Fruit fly (Drosophila melanogaster) whole organism, embryonic: Measurements from ENCODE around the gene CG15891.

Source experiments
- Abd-B ChIP-seq: fragments of 200-800 bp; sonication (Bioruptor generic); optimal IDR thresholded peaks from 2 replicates; lab custom pipeline; 2018; ENCODE audit warnings: missing biosample characterization, mild to moderate bottlenecking, missing genetic modification characterization, moderate library complexity
- CG1024 ChIP-seq: fragments of 200-800 bp; sonication (Bioruptor generic); IDR thresholded peaks from 2 replicates; pipeline ENCODE4 v1.3.6; 2022; ENCODE audit warnings: missing biosample characterization, missing genetic modification characterization
- CG11085 ChIP-seq: fragments of 200-800 bp; sonication (Bioruptor generic); IDR thresholded peaks from 2 replicates; pipeline ENCODE4 v1.3.6; 2022; ENCODE audit warnings: missing biosample characterization, missing genetic modification characterization
- CG11695 ChIP-seq: fragments of 200-800 bp; sonication (Bioruptor generic); IDR thresholded peaks from 3 replicates; pipeline ENCODE4 v1.3.6; 2022; ENCODE audit warnings: missing biosample characterization, missing genetic modification characterization
- CG13775 ChIP-seq: fragments of 200-800 bp; sonication (Bioruptor generic); optimal IDR thresholded peaks from 3 replicates; lab custom pipeline; 2017; ENCODE audit warnings: missing biosample characterization, mild to moderate bottlenecking, missing genetic modification characterization
- CG1602 ChIP-seq: fragments of 200-800 bp; sonication (Bioruptor generic); optimal IDR thresholded peaks from 3 replicates; lab custom pipeline; 2016; ENCODE audit warnings: missing biosample characterization, missing genetic modification characterization
- CG16779 ChIP-seq: fragments of 200-800 bp; sonication (Bioruptor generic); IDR thresholded peaks from 2 replicates; pipeline ENCODE4 v1.3.6; 2022; ENCODE audit warnings: missing biosample characterization, missing genetic modification characterization
- CG17186 ChIP-seq: fragments of 200-800 bp; sonication (Bioruptor generic); optimal IDR thresholded peaks from 3 replicates; lab custom pipeline; 2017; ENCODE audit warnings: missing biosample characterization, missing genetic modification reagents, missing genetic modification characterization
- CG17912 ChIP-seq: fragments of 200-800 bp; sonication (Bioruptor generic); optimal IDR thresholded peaks from 2 replicates; lab custom pipeline; 2018; ENCODE audit warnings: missing biosample characterization, mild to moderate bottlenecking, missing genetic modification characterization
- CG2678 ChIP-seq: fragments of 200-800 bp; sonication (Bioruptor generic); optimal IDR thresholded peaks from 3 replicates; lab custom pipeline; 2019; ENCODE audit warnings: missing biosample characterization, mild to moderate bottlenecking, missing genetic modification characterization, moderate library complexity
- CG4854 ChIP-seq: fragments of 200-800 bp; sonication (Bioruptor generic); optimal IDR thresholded peaks from 2 replicates; lab custom pipeline; 2016; ENCODE audit warnings: missing biosample characterization, missing genetic modification characterization, inconsistent platforms
- CG5953 ChIP-seq: fragments of 200-800 bp; sonication (Bioruptor generic); IDR thresholded peaks from 2 replicates; pipeline ENCODE4 v1.3.6; 2022; ENCODE audit warnings: missing biosample characterization, missing genetic modification characterization
- CG7271 ChIP-seq: fragments of 200-800 bp; sonication (Bioruptor generic); optimal IDR thresholded peaks from 2 replicates; lab custom pipeline; 2018; ENCODE audit warnings: missing biosample characterization, mild to moderate bottlenecking, missing genetic modification characterization, moderate library complexity
- CG7987 ChIP-seq: fragments of 200-800 bp; sonication (Bioruptor generic); optimal IDR thresholded peaks from 2 replicates; lab custom pipeline; 2018; ENCODE audit warnings: missing biosample characterization, mild to moderate bottlenecking, missing genetic modification characterization, moderate library complexity
- CG9215 ChIP-seq: fragments of 200-800 bp; sonication (Bioruptor generic); IDR thresholded peaks from 2 replicates; pipeline ENCODE4 v1.3.6; 2022; ENCODE audit warnings: missing biosample characterization, missing genetic modification characterization
- CG9437 ChIP-seq: fragments of 200-800 bp; sonication (Bioruptor generic); optimal IDR thresholded peaks from 2 replicates; lab custom pipeline; 2018; ENCODE audit warnings: missing biosample characterization, mild to moderate bottlenecking, missing genetic modification characterization
- CHES-1-like ChIP-seq: fragments of 200-800 bp; sonication (Bioruptor generic); optimal IDR thresholded peaks from 2 replicates; lab custom pipeline; 2016; ENCODE audit warnings: missing biosample characterization, missing genetic modification characterization
- CTCF ChIP-seq: fragments of 200-800 bp; sonication (Bioruptor generic); optimal IDR thresholded peaks from 2 replicates; lab custom pipeline; 2017; ENCODE audit warnings: missing biosample characterization, mild to moderate bottlenecking, missing genetic modification characterization, moderate library complexity
- Dll ChIP-seq: fragments of 200-800 bp; sonication (Bioruptor generic); IDR thresholded peaks from 4 replicates; pipeline ENCODE4 v1.3.6; 2022; ENCODE audit warnings: missing biosample characterization, missing genetic modification characterization; ENCODE audit not compliant: partially characterized antibody
- ERR ChIP-seq: fragments of 200-800 bp; sonication (Bioruptor generic); optimal IDR thresholded peaks from 2 replicates; lab custom pipeline; 2016; ENCODE audit warnings: missing biosample characterization, missing genetic modification characterization
- Gsc ChIP-seq: fragments of 200-800 bp; sonication (Bioruptor generic); IDR thresholded peaks from 2 replicates; pipeline ENCODE4 v1.3.6; 2022; ENCODE audit warnings: missing biosample characterization, missing genetic modification characterization
- H15 ChIP-seq: fragments of 200-800 bp; sonication (Bioruptor generic); IDR thresholded peaks from 3 replicates; pipeline ENCODE4 v1.3.6; 2022; ENCODE audit warnings: missing biosample characterization, missing genetic modification characterization
- HmgD ChIP-seq: fragments of 200-800 bp; sonication (Bioruptor generic); optimal IDR thresholded peaks from 3 replicates; lab custom pipeline; 2016; ENCODE audit warnings: missing biosample characterization, missing genetic modification characterization
- Hmx ChIP-seq: fragments of 200-800 bp; sonication (Bioruptor generic); optimal IDR thresholded peaks from 2 replicates; lab custom pipeline; 2016; ENCODE audit warnings: missing biosample characterization, missing genetic modification characterization
- Hr78 ChIP-seq, 2 experiments: fragments of 200-800 bp in 1 of 2; fragments of >200 bp in 1 of 2; sonication (Bioruptor generic) in 1 of 2; optimal IDR thresholded peaks; 2 replicates each; lab custom pipeline; 2017 to 2019; ENCODE audit warnings: missing biosample characterization in 2 of 2, missing genetic modification characterization in 2 of 2, mild to moderate bottlenecking in 1 of 2, moderate library complexity in 1 of 2
- Hsf ChIP-seq: fragments of 200-800 bp; sonication (Bioruptor generic); optimal IDR thresholded peaks from 3 replicates; lab custom pipeline; 2016; ENCODE audit warnings: missing biosample characterization, missing genetic modification characterization
- Myb ChIP-seq: fragments of 200-800 bp; sonication (Bioruptor generic); optimal IDR thresholded peaks from 2 replicates; lab custom pipeline; 2016; ENCODE audit warnings: missing biosample characterization, missing genetic modification characterization
- Six4 ChIP-seq: fragments of 200-800 bp; sonication (Bioruptor generic); optimal IDR thresholded peaks from 2 replicates; lab custom pipeline; 2016; ENCODE audit warnings: missing biosample characterization, missing genetic modification characterization
- Stat92E ChIP-seq, 3 experiments: fragments of >200 bp in 2 of 3; fragments of 200-800 bp in 1 of 3; sonication (Bioruptor generic) in 1 of 3; optimal IDR thresholded peaks; 2 replicates each; lab custom pipeline; 2017 to 2019; ENCODE audit warnings: missing biosample characterization in 3 of 3, missing genetic modification characterization in 3 of 3, mild to moderate bottlenecking in 1 of 3, moderate library complexity in 1 of 3
- btn ChIP-seq: fragments of 200-800 bp; sonication (Bioruptor generic); optimal IDR thresholded peaks from 2 replicates; lab custom pipeline; 2016; ENCODE audit warnings: missing biosample characterization, missing genetic modification characterization
- dan ChIP-seq: fragments of 200-800 bp; sonication (Bioruptor generic); IDR thresholded peaks from 2 replicates; pipeline ENCODE4 v1.3.6; 2022; ENCODE audit warnings: missing biosample characterization, missing genetic modification characterization
- ems ChIP-seq: fragments of 200-800 bp; sonication (Bioruptor generic); optimal IDR thresholded peaks from 3 replicates; lab custom pipeline; 2016; ENCODE audit warnings: missing biosample characterization, missing genetic modification characterization
- hb ChIP-seq: fragments of 200-800 bp; sonication (Bioruptor generic); IDR thresholded peaks from 3 replicates; pipeline ENCODE4 v1.3.6; 2022; ENCODE audit warnings: missing biosample characterization, missing genetic modification characterization; ENCODE audit not compliant: partially characterized antibody
- hbn ChIP-seq: fragments of 200-800 bp; sonication (Bioruptor generic); IDR thresholded peaks from 2 replicates; pipeline ENCODE4 v1.3.6; 2022; ENCODE audit warnings: missing biosample characterization, missing genetic modification characterization; ENCODE audit not compliant: partially characterized antibody
- ind ChIP-seq: fragments of 200-800 bp; sonication (Bioruptor generic); optimal IDR thresholded peaks from 3 replicates; lab custom pipeline; 2016; ENCODE audit warnings: missing biosample characterization, missing genetic modification characterization
- lbe ChIP-seq: fragments of 200-800 bp; sonication (Bioruptor generic); optimal IDR thresholded peaks from 2 replicates; lab custom pipeline; 2016; ENCODE audit warnings: missing biosample characterization, mild to moderate bottlenecking, missing genetic modification characterization
- lmd ChIP-seq: fragments of 200-800 bp; sonication (Bioruptor generic); IDR thresholded peaks from 2 replicates; pipeline ENCODE4 v1.3.6; 2022; ENCODE audit warnings: missing biosample characterization, missing genetic modification characterization
- nerfin-1 ChIP-seq: fragments of 200-800 bp; sonication (Bioruptor generic); optimal IDR thresholded peaks from 3 replicates; lab custom pipeline; 2019; ENCODE audit warnings: missing biosample characterization, mild to moderate bottlenecking, missing genetic modification characterization, moderate library complexity
- odd ChIP-seq: fragments of 200-800 bp; sonication (Bioruptor generic); optimal IDR thresholded peaks from 2 replicates; lab custom pipeline; 2017; ENCODE audit warnings: missing biosample characterization, mild to moderate bottlenecking, missing genetic modification characterization
- p53 ChIP-seq: fragments of 200-800 bp; sonication (Bioruptor generic); optimal IDR thresholded peaks from 2 replicates; lab custom pipeline; 2016; ENCODE audit warnings: missing biosample characterization, missing genetic modification characterization
- scrt ChIP-seq: fragments of 200-800 bp; sonication (Bioruptor generic); optimal IDR thresholded peaks from 2 replicates; lab custom pipeline; 2018; ENCODE audit warnings: missing biosample characterization, mild to moderate bottlenecking, missing genetic modification characterization, moderate library complexity
- sd ChIP-seq: fragments of 200-800 bp; sonication (Bioruptor generic); optimal IDR thresholded peaks from 3 replicates; lab custom pipeline; 2018; ENCODE audit warnings: missing biosample characterization, mild to moderate bottlenecking, missing genetic modification characterization, moderate library complexity
- sisA ChIP-seq: fragments of 200-800 bp; sonication (Bioruptor generic); IDR thresholded peaks from 2 replicates; pipeline ENCODE4 v1.3.6; 2022; ENCODE audit warnings: missing biosample characterization, missing genetic modification characterization
- sna ChIP-seq: fragments of 200-800 bp; sonication (Bioruptor generic); IDR thresholded peaks from 2 replicates; pipeline ENCODE4 v1.3.6; 2022; ENCODE audit warnings: missing biosample characterization, missing genetic modification characterization; ENCODE audit not compliant: partially characterized antibody
- so ChIP-seq: fragments of 200-800 bp; sonication (Bioruptor generic); IDR thresholded peaks from 3 replicates; pipeline ENCODE4 v1.3.6; 2022; ENCODE audit warnings: missing biosample characterization, missing genetic modification characterization
- tin ChIP-seq: fragments of 200-800 bp; sonication (Bioruptor generic); optimal IDR thresholded peaks from 3 replicates; lab custom pipeline; 2016; ENCODE audit warnings: missing biosample characterization, missing genetic modification characterization
- tna ChIP-seq: fragments of 200-800 bp; sonication (Bioruptor generic); IDR thresholded peaks from 2 replicates; pipeline ENCODE4 v1.3.6; 2022; ENCODE audit warnings: missing biosample characterization, missing genetic modification characterization; ENCODE audit not compliant: partially characterized antibody
- tup ChIP-seq: fragments of 200-800 bp; sonication (Bioruptor generic); optimal IDR thresholded peaks from 2 replicates; lab custom pipeline; 2016; ENCODE audit warnings: missing biosample characterization, mild to moderate bottlenecking, missing genetic modification characterization, moderate library complexity
- vfl ChIP-seq: fragments of 200-800 bp; sonication (Bioruptor generic); optimal IDR thresholded peaks from 2 replicates; lab custom pipeline; 2016; ENCODE audit warnings: missing biosample characterization, missing genetic modification characterization
- vvl ChIP-seq: fragments of 200-800 bp; sonication (Bioruptor generic); IDR thresholded peaks from 2 replicates; pipeline ENCODE4 v1.3.6; 2022; ENCODE audit warnings: missing biosample characterization, missing genetic modification characterization

Gene CG15891

DNA sequence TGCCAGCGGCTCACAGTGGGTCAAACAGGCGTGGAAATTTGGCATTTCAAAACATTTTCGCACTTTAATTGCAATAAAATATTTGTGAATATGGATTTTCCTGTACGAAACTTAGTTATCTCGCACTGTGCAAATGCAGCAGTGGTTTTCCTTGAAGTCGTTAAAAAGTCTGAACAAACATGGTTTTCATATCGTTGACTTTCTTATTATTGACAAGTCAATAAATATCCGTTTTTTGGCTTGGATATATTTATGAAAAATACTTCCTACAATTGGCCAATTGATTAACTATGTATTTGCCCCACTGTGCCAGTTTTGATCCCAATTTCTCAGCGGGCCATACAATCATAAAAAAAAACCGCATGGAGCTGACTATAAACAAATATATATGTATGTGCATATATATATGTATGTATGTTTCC, 29.7 kb downstream of the CG15891 start (continued):
- TF ChIP-seq sd (tag; lab: Kevin White, UChicago), result peak; percentile 87
- TF ChIP-seq CTCF (GFP tag; lab: Kevin White, UChicago), result peak; percentile 72
- TF ChIP-seq CG7271 (tag; lab: Kevin White, UChicago), result peak; percentile 57
- peak; percentile 88 for TF ChIP-seq CG1024 (GFP tag; lab: Robert Waterston, UW)
- TF ChIP-seq odd (GFP tag; lab: Kevin White, UChicago), result peak; percentile 95
- TF ChIP-seq Hmx (GFP tag; lab: Kevin White, UChicago), result peak; percentile 69
- TF ChIP-seq ind, result peak; percentile 95
- peak; percentile 97 for TF ChIP-seq CG11695 (GFP tag; lab: Robert Waterston, UW)
- peak; percentile 69 for TF ChIP-seq lbe (GFP tag; lab: Kevin White, UChicago)
- TF ChIP-seq Abd-B, result peak; percentile 95
- TF ChIP-seq CG9215 (GFP tag; lab: Robert Waterston, UW), result peak; percentile 88
- TF ChIP-seq H15 (GFP tag; lab: Robert Waterston, UW), result peak; percentile 91
- TF ChIP-seq tup (GFP tag; lab: Kevin White, UChicago), result peak; percentile 78
- TF ChIP-seq Gsc (GFP tag; lab: Robert Waterston, UW), result peak; percentile 84
- TF ChIP-seq ERR (GFP tag; lab: Kevin White, UChicago), result peak; percentile 87
- TF ChIP-seq CHES-1-like, result peak; percentile 91
- TF ChIP-seq tna (GFP tag; lab: Robert Waterston, UW), result no peak
- peak; percentile 89 for TF ChIP-seq CG5953 (GFP tag; lab: Robert Waterston, UW)
- TF ChIP-seq scrt (GFP tag; lab: Kevin White, UChicago), result peak; percentile 85
- peak; percentile 84 for TF ChIP-seq p53
- peak; percentile 97 for TF ChIP-seq so (GFP tag; lab: Robert Waterston, UW)
- peak; percentile 95 for TF ChIP-seq lmd
- TF ChIP-seq sisA (GFP tag; lab: Robert Waterston, UW), result peak; percentile 95
- peak; percentile 95 for TF ChIP-seq CG9437
- peak; percentile 92 for TF ChIP-seq nerfin-1 (tag; lab: Kevin White, UChicago)
- peak; percentile 85 for TF ChIP-seq CG16779 (GFP tag; lab: Robert Waterston, UW)
- TF ChIP-seq Hsf (GFP tag; lab: Kevin White, UChicago), result peak; percentile 97
- TF ChIP-seq CG11085 (GFP tag; lab: Robert Waterston, UW), result peak; percentile 81
- TF ChIP-seq HmgD, result peak; percentile 91
- TF ChIP-seq vfl, result peak; percentile 84
- peak; percentile 97 for TF ChIP-seq CG2678
- TF ChIP-seq Six4 (GFP tag; lab: Kevin White, UChicago), result peak; percentile 94
- TF ChIP-seq CG13775 (GFP tag; lab: Kevin White, UChicago), result peak; percentile 94
- TF ChIP-seq btn (GFP tag; lab: Kevin White, UChicago), result peak; percentile 92
- peak; percentile 93 for TF ChIP-seq CG4854
- peak; percentile 47; the same call in 1 of the 2 replicates for TF ChIP-seq dan (GFP tag; lab: Robert Waterston, UW)
- peak in 1 of 3 experiments; percentile 83 for TF ChIP-seq Stat92E (GFP tag; optimal IDR thresholded peaks at IDR 0.05; lab: Kevin White, UChicago)
- peak in 1 of 2 experiments; percentile 89 for TF ChIP-seq Hr78 (GFP tag; optimal IDR thresholded peaks at IDR 0.05; lab: Kevin White, UChicago)
- peak; percentile 95 for TF ChIP-seq vvl (GFP tag; lab: Robert Waterston, UW)
- no peak for TF ChIP-seq hbn
- peak; percentile 87 for TF ChIP-seq CG17186
- 0 out of 3 replicates have a peak, but pooled peaks have one; percentile 36 for TF ChIP-seq hb
- peak; percentile 78 for TF ChIP-seq CG7987 (GFP tag; lab: Kevin White, UChicago)
- no peak for TF ChIP-seq Dll (GFP tag; lab: Robert Waterston, UW)
- peak; percentile 95 for TF ChIP-seq CG1602 (GFP tag; lab: Kevin White, UChicago)
- peak; percentile 82 for TF ChIP-seq CG17912 (GFP tag; lab: Kevin White, UChicago)
- TF ChIP-seq ems (GFP tag; lab: Kevin White, UChicago), result peak; percentile 96
- TF ChIP-seq tin (GFP tag; lab: Kevin White, UChicago), result peak; percentile 95
- 0 out of 2 replicates have a peak, but pooled peaks have one; percentile 33 for TF ChIP-seq sna (GFP tag; lab: Robert Waterston, UW)
- peak; percentile 82 for TF ChIP-seq Myb
